Worm (Caenorhabditis elegans): ENCODE results near the gene F14H8.5.

F14H8.5 gene

DNA sequence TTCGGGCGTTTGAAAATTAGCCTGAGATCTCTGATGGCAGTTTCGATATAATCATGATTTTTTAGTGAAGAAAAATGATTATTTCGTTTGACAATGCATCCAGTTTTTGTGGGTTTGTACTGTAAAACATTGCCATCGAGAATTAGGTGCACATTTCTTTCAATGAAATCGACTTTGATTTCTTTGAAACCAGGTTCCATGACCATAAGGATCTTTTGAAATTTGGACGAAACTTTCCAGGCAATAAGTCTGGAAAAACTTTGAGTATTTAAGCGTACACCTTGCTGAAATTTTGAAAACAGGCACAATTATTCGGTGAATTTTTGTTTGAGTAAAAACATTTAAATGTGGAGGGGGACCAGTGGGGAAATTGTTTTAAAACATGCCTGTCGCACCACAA, 30.9 kb downstream of the F14H8.5 start:
- no peak for TF ChIP-seq mab-5 (tag; optimal IDR thresholded peaks at IDR 0.05)

DNA sequence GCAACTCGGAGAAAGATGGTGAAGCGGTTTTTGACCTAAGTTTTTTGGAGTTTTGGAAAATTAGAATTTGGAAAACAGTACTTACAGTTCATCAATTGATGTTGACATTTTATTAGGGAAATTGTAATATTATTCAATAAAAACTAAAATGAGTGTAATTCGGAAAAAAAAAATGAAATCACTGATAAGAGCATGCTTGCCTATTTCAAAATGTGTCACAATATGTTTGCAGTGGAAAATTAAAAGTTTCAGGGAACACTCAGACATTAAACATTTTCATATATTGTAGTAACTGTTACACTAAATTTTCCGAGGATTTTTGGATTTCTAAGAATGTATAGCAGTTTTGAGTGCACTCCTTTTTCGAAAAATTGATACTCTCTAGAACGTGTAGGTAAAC, 31.5 kb downstream of the F14H8.5 start, which contains the start of the genes fbxa-82 and C25D7.5:
Gene fbxa-82 (minus strand): TSS at position 163 of the 400 bp plus-strand sequence.
Gene C25D7.5 (plus strand): TSS at position 283 of the 400 bp plus-strand sequence.
- no peak for TF ChIP-seq lsy-2 (tag; optimal IDR thresholded peaks at IDR 0.05)
- peak; percentile 30 for TF ChIP-seq fos-1 (tag; optimal IDR thresholded peaks at IDR 0.05)

DNA sequence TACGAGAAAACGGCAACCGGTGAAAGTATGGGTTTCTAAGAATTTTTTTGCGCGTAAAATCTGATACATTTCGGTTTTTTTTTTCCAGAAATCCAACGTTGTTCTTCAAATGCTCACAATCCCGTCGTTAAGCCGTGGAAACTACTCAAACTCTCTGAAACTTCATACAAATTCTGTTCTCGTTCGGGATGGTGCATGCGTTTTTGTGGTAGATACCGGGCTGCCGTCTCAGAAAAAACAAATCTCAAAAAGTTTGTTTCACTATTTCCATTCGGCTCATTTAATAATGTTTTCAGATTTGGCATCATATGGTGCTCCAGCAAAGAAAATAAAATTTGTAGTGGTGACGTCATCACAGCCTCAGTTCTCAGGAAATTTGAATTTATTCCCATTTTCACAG, 33.9 kb downstream of the F14H8.5 start:
- TF ChIP-seq nhr-23 (tag; optimal IDR thresholded peaks at IDR 0.05) (no peak), nhr-6 (tag; optimal IDR thresholded peaks at IDR 0.05) (no peak)

DNA sequence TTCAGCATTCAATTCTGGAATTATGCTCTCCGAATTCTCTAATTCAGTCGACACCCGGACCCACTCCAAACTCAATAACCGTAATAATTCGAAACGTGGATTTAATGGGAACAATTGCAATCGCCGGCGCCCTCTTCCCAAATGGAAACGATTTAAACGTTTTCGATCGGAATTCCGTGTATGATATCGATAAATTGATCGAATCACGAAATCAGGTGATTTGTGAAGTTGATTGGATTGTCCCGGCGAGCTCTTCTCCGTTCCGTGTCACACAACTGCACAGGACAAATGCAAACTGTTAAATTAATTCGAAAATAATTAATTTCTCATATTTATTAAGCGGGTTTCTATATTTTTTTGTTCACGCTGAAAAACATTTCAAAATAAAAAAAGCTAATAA, 35.0 kb downstream of the F14H8.5 start, which contains the start of gene C25D7.16:
Gene C25D7.16 (plus strand): TSS at position 301 of the 400 bp plus-strand sequence.
- TF ChIP-seq lsy-2 (tag; optimal IDR thresholded peaks at IDR 0.05) (no peak), peb-1 (tag; optimal IDR thresholded peaks at IDR 0.05) (no peak), nhr-23 (tag; optimal IDR thresholded peaks at IDR 0.05) (no peak), blmp-1 (tag; optimal IDR thresholded peaks at IDR 0.05; ENCODE audit: insufficient read depth) (no peak), ceh-16 (tag; optimal IDR thresholded peaks at IDR 0.05) (no peak), lin-13 (GFP tag; optimal IDR thresholded peaks at IDR 0.05) (no peak), unc-39 (tag; optimal IDR thresholded peaks at IDR 0.05) (no peak), alr-1 (tag; optimal IDR thresholded peaks at IDR 0.05) (no peak), skn-1 (tag; optimal IDR thresholded peaks at IDR 0.05) (no peak)

DNA sequence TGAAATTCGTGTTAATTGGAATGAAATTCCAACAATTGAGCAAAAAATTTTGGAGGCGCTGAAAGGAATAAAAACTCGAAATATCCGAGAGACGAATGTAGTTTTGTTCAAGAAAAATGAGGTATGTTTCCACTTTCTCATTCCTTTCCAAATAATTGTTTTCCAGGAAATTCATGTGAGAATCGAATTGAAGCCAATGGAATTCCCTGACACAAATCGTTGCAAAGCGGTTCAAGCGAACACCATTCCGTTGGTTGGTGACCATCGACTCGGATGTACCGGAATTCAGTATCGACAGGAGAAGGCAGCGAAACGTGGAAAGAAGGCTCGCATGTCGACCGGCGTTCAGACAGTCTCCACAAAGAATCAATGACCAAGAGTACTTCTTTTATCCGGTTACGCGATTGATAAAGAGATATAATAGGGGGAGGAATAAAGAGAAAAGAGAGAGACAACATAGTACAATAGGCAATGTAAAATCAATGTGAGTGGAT, 35.6 kb downstream of the F14H8.5 start:
- TF ChIP-seq unc-55 (GFP tag; optimal IDR thresholded peaks at IDR 0.05) (no peak), snpc-4 (tag; optimal IDR thresholded peaks at IDR 0.05) (no peak), lin-39 (tag; optimal IDR thresholded peaks at IDR 0.05) (no peak), sem-4 (tag; optimal IDR thresholded peaks at IDR 0.05) (no peak), elt-1 (tag; optimal IDR thresholded peaks at IDR 0.05) (no peak), ceh-82 (tag; optimal IDR thresholded peaks at IDR 0.05) (no peak), crh-2 (tag; optimal IDR thresholded peaks at IDR 0.05) (no peak), blmp-1 (tag; optimal IDR thresholded peaks at IDR 0.05; ENCODE audit: insufficient read depth) (no peak), aly-2 (tag; optimal IDR thresholded peaks at IDR 0.05) (no peak), ama-1 (optimal IDR thresholded peaks at IDR 0.05) (no peak), nhr-6 (tag; optimal IDR thresholded peaks at IDR 0.05) (no peak), mbf-1 (tag; optimal IDR thresholded peaks at IDR 0.05) (no peak), ztf-11 (tag; optimal IDR thresholded peaks at IDR 0.05) (no peak)

DNA sequence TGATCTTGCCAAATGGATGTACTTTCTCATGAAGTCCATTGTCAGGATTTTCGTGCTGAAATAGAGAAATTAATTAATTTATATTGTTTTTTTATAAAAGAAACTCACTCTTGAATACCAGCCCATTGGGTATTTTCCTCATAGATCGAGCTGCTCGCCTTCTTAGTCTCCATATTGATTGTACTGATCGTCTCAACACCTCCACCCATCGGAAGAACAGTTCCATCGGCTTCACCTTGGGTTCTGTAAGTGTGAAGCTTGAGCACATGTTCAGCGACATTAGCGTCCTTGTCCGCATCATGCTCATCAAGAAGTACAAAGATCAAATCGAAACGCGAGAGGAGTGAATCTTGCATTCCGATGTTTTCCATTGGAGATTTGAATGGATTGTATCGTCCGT, 36.9 kb downstream of the F14H8.5 start:
- TF ChIP-seq ceh-16 (tag; optimal IDR thresholded peaks at IDR 0.05) (no peak), nhr-6 (tag; optimal IDR thresholded peaks at IDR 0.05) (no peak), lin-13 (GFP tag; optimal IDR thresholded peaks at IDR 0.05) (no peak), nhr-23 (tag; optimal IDR thresholded peaks at IDR 0.05) (no peak), elt-3 (tag; optimal IDR thresholded peaks at IDR 0.05) (no peak), ztf-1 (GFP tag; conservative IDR thresholded peaks at IDR 0.05) (no peak), zag-1 (tag; optimal IDR thresholded peaks at IDR 0.05) (no peak), ztf-11 (tag; optimal IDR thresholded peaks at IDR 0.05) (no peak)

DNA sequence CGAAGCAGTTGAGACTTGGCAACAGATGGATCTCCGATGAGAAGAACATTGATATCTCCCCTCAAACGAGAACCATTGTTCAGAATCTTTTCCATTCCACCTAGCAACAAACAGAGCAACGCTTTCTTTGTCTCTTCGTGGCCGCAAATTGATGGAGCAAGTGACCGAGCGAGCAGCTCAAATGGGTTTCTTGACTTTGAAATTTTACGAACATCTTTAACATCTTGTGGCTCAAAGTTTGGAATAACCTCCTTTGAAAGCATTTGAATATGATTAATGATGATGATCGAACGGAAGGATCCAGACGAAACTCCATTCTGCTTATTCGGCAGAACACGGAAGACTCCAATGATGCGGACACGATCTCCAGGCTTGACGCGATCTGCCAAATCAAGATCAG, 37.6 kb downstream of the F14H8.5 start:
- TF ChIP-seq ama-1 (optimal IDR thresholded peaks at IDR 0.05) = no peak
- TF ChIP-seq lin-11 (tag; optimal IDR thresholded peaks at IDR 0.05) = no peak

DNA sequence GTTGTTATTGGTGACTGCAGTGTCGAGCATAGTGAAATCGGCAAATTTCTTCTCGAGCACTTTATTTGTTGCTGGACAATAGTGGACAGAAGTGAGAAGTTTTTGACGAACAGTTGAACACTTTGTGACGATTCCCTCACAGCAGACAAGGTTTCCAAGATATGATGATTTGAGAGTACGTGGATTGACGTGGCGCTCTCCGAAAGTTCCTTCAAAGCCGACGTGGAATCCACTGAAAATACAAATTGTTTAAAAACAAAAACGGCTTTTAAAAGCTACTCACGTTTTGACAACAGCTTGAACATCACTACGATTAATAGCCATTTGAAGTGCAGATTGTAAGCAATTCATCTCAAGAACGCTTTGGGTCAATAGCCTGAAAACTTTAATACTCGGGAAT, 38.1 kb downstream of the F14H8.5 start:
- no peak for TF ChIP-seq alr-1 (tag; optimal IDR thresholded peaks at IDR 0.05)
- TF ChIP-seq C34F6.9 (tag; optimal IDR thresholded peaks at IDR 0.05) = no peak
- no peak for TF ChIP-seq fos-1 (tag; optimal IDR thresholded peaks at IDR 0.05)
- TF ChIP-seq mab-5 (tag; optimal IDR thresholded peaks at IDR 0.05) = no peak
- no peak for TF ChIP-seq nhr-11 (tag; optimal IDR thresholded peaks at IDR 0.05)
- no peak for TF ChIP-seq ztf-11 (tag; optimal IDR thresholded peaks at IDR 0.05)
- TF ChIP-seq nhr-77 (tag; optimal IDR thresholded peaks at IDR 0.05) = no peak
- no peak for TF ChIP-seq ZK546.5 (tag; optimal IDR thresholded peaks at IDR 0.05)
- TF ChIP-seq unc-55 (GFP tag; optimal IDR thresholded peaks at IDR 0.05) = no peak
- TF ChIP-seq mbf-1 (tag; optimal IDR thresholded peaks at IDR 0.05) = no peak
- no peak for TF ChIP-seq zag-1 (tag; optimal IDR thresholded peaks at IDR 0.05)
- no peak for TF ChIP-seq egl-27 (tag; optimal IDR thresholded peaks at IDR 0.05)
- no peak for TF ChIP-seq mdl-1 (tag; optimal IDR thresholded peaks at IDR 0.05)
- no peak for TF ChIP-seq nhr-237 (tag; optimal IDR thresholded peaks at IDR 0.05)
- no peak for TF ChIP-seq nhr-129 (tag; optimal IDR thresholded peaks at IDR 0.05)
- no peak for TF ChIP-seq nhr-25 (tag; optimal IDR thresholded peaks at IDR 0.05)
- no peak for TF ChIP-seq crh-2 (tag; optimal IDR thresholded peaks at IDR 0.05)
